Worm (Caenorhabditis elegans) whole organism, L4 larva: ENCODE measurements around the gene sel-1.

Experiments
- T20F7.1 ChIP-seq: fragments of 200-800 bp; sonication (Bioruptor generic); optimal IDR thresholded peaks from 2 replicates; lab custom pipeline; 2018; ENCODE audit warnings: mild to moderate bottlenecking, missing genetic modification characterization, missing compliant biosample characterization
- Y105C5A.15 ChIP-seq: fragments of 200-800 bp; sonication (Bioruptor generic); IDR thresholded peaks from 2 replicates; pipeline ENCODE4 v1.3.6; 2022; ENCODE audit warnings: missing genetic modification characterization, missing compliant biosample characterization
- ceh-82 ChIP-seq: sonication (generic microtip); optimal IDR thresholded peaks from 2 replicates; lab custom pipeline; 2017; ENCODE audit warnings: missing biosample characterization, missing genetic modification characterization
- ces-1 ChIP-seq: fragments of 150-350 bp; sonication (generic microtip); optimal IDR thresholded peaks from 4 replicates; lab custom pipeline; 2014; ENCODE audit warnings: missing biosample characterization, missing genetic modification reagents, missing genetic modification characterization
- dpl-1 ChIP-seq: fragments of 150-350 bp; optimal IDR thresholded peaks from 2 replicates; lab custom pipeline; 2014; ENCODE audit warnings: missing biosample characterization, missing genetic modification reagents, missing genetic modification characterization
- dve-1 ChIP-seq: sonication (generic microtip); optimal IDR thresholded peaks from 2 replicates; lab custom pipeline; 2017; ENCODE audit warnings: antibody characterized with exemption, mild to moderate bottlenecking, missing genetic modification characterization, missing compliant biosample characterization; ENCODE audit not compliant: insufficient read depth
- egl-27 ChIP-seq: sonication (generic microtip); optimal IDR thresholded peaks from 3 replicates; lab custom pipeline; 2017; ENCODE audit warnings: missing biosample characterization, missing genetic modification reagents, missing genetic modification characterization
- fos-1 ChIP-seq: fragments of 150-350 bp; optimal IDR thresholded peaks from 2 replicates; lab custom pipeline; 2014; ENCODE audit warnings: missing biosample characterization, missing genetic modification characterization
- lin-13 ChIP-seq: fragments of 150-350 bp; optimal IDR thresholded peaks from 2 replicates; lab custom pipeline; 2014; ENCODE audit warnings: missing biosample characterization, missing genetic modification reagents, missing genetic modification characterization
- nhr-111 ChIP-seq: fragments of 200-800 bp; sonication (Bioruptor generic); optimal IDR thresholded peaks from 2 replicates; lab custom pipeline; 2018; ENCODE audit warnings: mild to moderate bottlenecking, missing genetic modification characterization, missing compliant biosample characterization
- nhr-28 ChIP-seq: fragments of 150-350 bp; optimal IDR thresholded peaks from 2 replicates; lab custom pipeline; 2014; ENCODE audit warnings: missing biosample characterization, missing genetic modification characterization
- nhr-76 ChIP-seq: fragments of 150-350 bp; optimal IDR thresholded peaks from 2 replicates; lab custom pipeline; 2014; ENCODE audit warnings: missing biosample characterization, missing genetic modification characterization
- pqm-1 ChIP-seq: sonication (generic microtip); optimal IDR thresholded peaks from 2 replicates; lab custom pipeline; 2017; ENCODE audit warnings: missing biosample characterization, missing genetic modification characterization
- zag-1 ChIP-seq: fragments of 150-350 bp; optimal IDR thresholded peaks from 2 replicates; lab custom pipeline; 2014; ENCODE audit warnings: missing biosample characterization, missing genetic modification characterization

ce11 chrV:12596196-12596595 lies 35.7 kb downstream of the sel-1 start, which contains the start of gene mma-1:
- TF ChIP-seq zag-1 (tag; lab: Kevin White, UChicago): no peak
- TF ChIP-seq egl-27 (tag; lab: Kevin White, UChicago): no peak
- no peak for TF ChIP-seq nhr-28
- TF ChIP-seq dve-1 (tag; lab: Kevin White, UChicago): no peak
- TF ChIP-seq nhr-111 (GFP tag; lab: Kevin White, UChicago): no peak
- no peak for TF ChIP-seq ces-1 (GFP tag; lab: Kevin White, UChicago)
- TF ChIP-seq dpl-1: no peak
- TF ChIP-seq ceh-82 (tag; lab: Kevin White, UChicago): no peak
- TF ChIP-seq fos-1 (tag; lab: Kevin White, UChicago): no peak
- no peak for TF ChIP-seq T20F7.1 (GFP tag; lab: Kevin White, UChicago)
- TF ChIP-seq lin-13 (GFP tag; lab: Kevin White, UChicago): no peak
- TF ChIP-seq Y105C5A.15 (GFP tag; lab: Robert Waterston, UW): no peak
- no peak for TF ChIP-seq pqm-1 (tag; lab: Kevin White, UChicago)
- TF ChIP-seq nhr-76 (tag; lab: Kevin White, UChicago): no peak
